Worm (Caenorhabditis elegans) whole organism, L1 larva: ENCODE data around the gene ZC250.5.

Experiments
- aly-2 ChIP-seq: fragments of 150-350 bp; optimal IDR thresholded peaks from 2 replicates; lab custom pipeline; 2014; ENCODE audit warnings: missing biosample characterization, missing genetic modification characterization
- ceh-82 ChIP-seq, 3 experiments: fragments of 150-350 bp in 1 of 3; sonication (generic microtip) in 2 of 3; optimal IDR thresholded peaks; 2 replicates each; lab custom pipeline; 2014 to 2017; ENCODE audit warnings: missing biosample characterization in 3 of 3, missing genetic modification characterization in 3 of 3
- fkh-8 ChIP-seq: sonication (generic microtip); optimal IDR thresholded peaks from 2 replicates; lab custom pipeline; 2016; ENCODE audit warnings: mild to moderate bottlenecking, missing genetic modification characterization, missing compliant biosample characterization
- lin-15B ChIP-seq: fragments of 150-350 bp; sonication (generic microtip); optimal IDR thresholded peaks from 3 replicates; lab custom pipeline; 2014; ENCODE audit warnings: missing biosample characterization, missing genetic modification characterization
- mdl-1 ChIP-seq, 2 experiments: fragments of 150-350 bp; optimal IDR thresholded peaks; 2 replicates each; lab custom pipeline; 2014 to 2017; ENCODE audit warnings: missing biosample characterization in 2 of 2, missing genetic modification characterization in 2 of 2, inconsistent platforms in 1 of 2
- nhr-11 ChIP-seq: fragments of 150-350 bp; optimal IDR thresholded peaks from 2 replicates; lab custom pipeline; 2014; ENCODE audit warnings: missing biosample characterization, missing genetic modification characterization
- rnt-1 ChIP-seq: sonication (generic microtip); optimal IDR thresholded peaks from 2 replicates; lab custom pipeline; 2016; ENCODE audit warnings: mild to moderate bottlenecking, missing genetic modification characterization, moderate library complexity, missing compliant biosample characterization
- skn-1 ChIP-seq: fragments of 150-350 bp; optimal IDR thresholded peaks from 2 replicates; lab custom pipeline; 2014; ENCODE audit warnings: missing biosample characterization, missing genetic modification characterization
- unc-98 ChIP-seq: fragments of 200-800 bp; sonication (Bioruptor generic); IDR thresholded peaks from 2 replicates; pipeline ENCODE4 v1.3.6; 2022; ENCODE audit warnings: missing genetic modification characterization, missing compliant biosample characterization
- xbp-1 ChIP-seq: sonication (generic microtip); optimal IDR thresholded peaks from 2 replicates; lab custom pipeline; 2016; ENCODE audit warnings: missing genetic modification characterization, missing compliant biosample characterization
- ztf-11 ChIP-seq, 2 experiments: sonication (generic microtip); optimal IDR thresholded peaks; 2 replicates each; lab custom pipeline; 2016 to 2017; ENCODE audit warnings: missing genetic modification characterization in 2 of 2, missing biosample characterization in 1 of 2, missing compliant biosample characterization in 1 of 2
- ztf-4 ChIP-seq: fragments of 150-350 bp; optimal IDR thresholded peaks from 2 replicates; lab custom pipeline; 2014; ENCODE audit warnings: missing biosample characterization, missing genetic modification characterization

DNA sequence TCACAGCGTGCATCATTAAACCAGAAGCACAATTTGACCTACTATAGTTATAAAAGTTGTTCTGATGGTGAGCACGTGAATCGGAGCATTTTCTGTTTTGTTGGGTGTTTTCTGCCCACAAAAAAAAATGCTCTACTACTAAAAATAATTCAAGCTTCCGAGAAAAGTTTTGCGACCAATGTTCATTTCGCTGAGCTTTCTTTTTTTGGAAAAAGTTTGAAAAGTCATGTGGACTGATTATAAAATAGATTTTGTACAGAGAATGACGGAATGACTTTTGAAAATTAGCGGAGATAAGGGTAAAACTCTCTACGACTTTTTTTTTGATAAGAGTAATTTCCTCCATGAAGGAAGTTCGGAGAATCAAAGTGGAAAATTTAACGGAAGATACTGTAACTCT lies 36.1 kb upstream of the ZC250.5 start:
- TF ChIP-seq ceh-82 (tag; optimal IDR thresholded peaks at IDR 0.05; lab: Kevin White, UChicago): no peak
- TF ChIP-seq ztf-11 (tag; optimal IDR thresholded peaks at IDR 0.05; lab: Kevin White, UChicago): no peak
- no peak for TF ChIP-seq xbp-1 (tag; lab: Kevin White, UChicago)
- TF ChIP-seq mdl-1 (tag; optimal IDR thresholded peaks at IDR 0.05; lab: Kevin White, UChicago): no peak
- TF ChIP-seq aly-2: no peak
- TF ChIP-seq nhr-11 (tag; lab: Kevin White, UChicago): no peak
- peak; percentile 67 for TF ChIP-seq fkh-8 (tag; lab: Kevin White, UChicago)
- TF ChIP-seq skn-1 (tag; lab: Kevin White, UChicago): no peak
- TF ChIP-seq rnt-1 (tag; lab: Kevin White, UChicago): no peak
- no peak for TF ChIP-seq ztf-4 (tag; lab: Kevin White, UChicago)
- no peak for TF ChIP-seq lin-15B
- no peak for TF ChIP-seq unc-98 (GFP tag; lab: Robert Waterston, UW)
